Worm (Caenorhabditis elegans) whole organism, mixed stage, embryonic: ENCODE results near the gene R05H5.4.

ENCODE experiments used
- blmp-1 ChIP-seq: fragments of 150-350 bp; optimal IDR thresholded peaks from 2 replicates; lab custom pipeline; 2014; ENCODE audit warnings: missing biosample characterization, missing genetic modification characterization
- elt-3 ChIP-seq: fragments of 150-350 bp; optimal IDR thresholded peaks from 2 replicates; lab custom pipeline; 2014; ENCODE audit warnings: missing biosample characterization, missing genetic modification characterization
- nhr-237 ChIP-seq: fragments of 150-350 bp; optimal IDR thresholded peaks from 2 replicates; lab custom pipeline; 2014; ENCODE audit warnings: missing biosample characterization, missing genetic modification characterization
- nhr-76 ChIP-seq: sonication (generic microtip); optimal IDR thresholded peaks from 2 replicates; lab custom pipeline; 2017; ENCODE audit warnings: missing biosample characterization, missing genetic modification characterization
- pha-4 ChIP-seq: fragments of 150-350 bp; optimal IDR thresholded peaks from 2 replicates; lab custom pipeline; 2018; ENCODE audit warnings: missing biosample characterization, missing genetic modification reagents, missing genetic modification characterization
- unc-62 ChIP-seq: fragments of 150-350 bp; optimal IDR thresholded peaks from 2 replicates; lab custom pipeline; 2014; ENCODE audit warnings: missing biosample characterization, missing genetic modification reagents, missing genetic modification characterization

DNA sequence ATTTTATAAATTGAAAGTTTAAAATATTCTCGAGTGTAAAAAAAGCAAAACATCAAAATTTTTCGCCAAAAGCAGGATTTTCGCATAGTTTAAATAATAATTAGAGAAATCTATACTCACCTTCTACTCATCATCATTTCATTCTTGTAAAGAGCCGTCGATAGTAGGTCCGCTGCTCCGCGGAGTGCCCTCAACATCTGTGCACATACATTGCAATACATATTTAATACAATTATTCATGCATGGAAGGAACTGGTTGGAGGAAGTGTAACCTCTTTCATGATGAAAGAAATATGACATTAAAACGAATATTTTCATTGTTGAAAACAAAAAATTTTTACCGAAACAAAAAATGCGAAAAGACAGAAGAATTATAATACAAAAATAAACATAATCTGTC is 42.5 kb upstream of the R05H5.4 start, which contains the start of gene mrps-14:
- TF ChIP-seq nhr-76 (no peak), elt-3 (tag; lab: Kevin White, UChicago) (no peak), blmp-1 (tag; lab: Kevin White, UChicago) (no peak), unc-62 (GFP tag; lab: Kevin White, UChicago) (no peak), nhr-237 (no peak), pha-4 (no peak)
